Worm (Caenorhabditis elegans): Measurements from ENCODE around the gene ins-21.

DNA sequence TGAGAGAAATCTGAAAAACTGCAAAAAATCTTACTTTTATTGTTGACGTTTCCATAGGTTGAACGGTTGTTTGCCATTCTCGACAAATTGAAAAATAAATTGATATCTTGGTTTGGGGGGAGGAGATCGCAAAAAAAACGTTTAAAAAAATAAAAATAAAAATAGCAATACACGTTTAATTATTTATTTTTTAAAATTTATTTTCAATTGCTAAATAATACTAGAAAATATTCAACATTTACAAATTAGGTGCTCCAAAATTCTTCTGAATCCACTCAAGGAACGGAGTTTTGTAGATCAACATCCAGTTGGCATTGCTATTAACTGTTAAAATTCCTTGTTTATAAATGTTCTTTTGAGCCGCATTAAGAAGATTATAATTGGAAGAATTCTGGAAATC, 16.5 kb downstream of the ins-21 start, which contains the start of gene T16G12.7:
- no peak for TF ChIP-seq ceh-13 (GFP tag; optimal IDR thresholded peaks at IDR 0.05)
- TF ChIP-seq hmg-4 (GFP tag; optimal IDR thresholded peaks at IDR 0.05): no peak
- no peak for TF ChIP-seq tbx-37 (GFP tag; conservative IDR thresholded peaks at IDR 0.05)
- TF ChIP-seq ama-1 (optimal IDR thresholded peaks at IDR 0.05): no peak
- TF ChIP-seq flt-1 (GFP tag; IDR thresholded peaks at IDR 0.05): no peak
- no peak for TF ChIP-seq hmbx-1 (tag; optimal IDR thresholded peaks at IDR 0.05)
- TF ChIP-seq pes-1 (GFP tag; IDR thresholded peaks at IDR 0.05): no peak
- no peak for TF ChIP-seq ceh-36 (tag; optimal IDR thresholded peaks at IDR 0.05)
- no peak for TF ChIP-seq F13C5.2 (tag; optimal IDR thresholded peaks at IDR 0.05)
- no peak for TF ChIP-seq tbx-11 (GFP tag; IDR thresholded peaks at IDR 0.05)
- TF ChIP-seq scrt-1 (GFP tag; IDR thresholded peaks at IDR 0.05): no peak
